Worm (Caenorhabditis elegans) whole organism, L2 larva: ENCODE data around the gene semi-1.
A peak's percentile ranks its signal among the peaks of the same experiment; 100 is the strongest.

Experiments used
- egl-27 ChIP-seq: sonication (generic microtip); optimal IDR thresholded peaks from 3 replicates; lab custom pipeline; 2017; ENCODE audit warnings: missing biosample characterization, missing genetic modification reagents, missing genetic modification characterization
- elt-3 ChIP-seq: sonication (generic microtip); optimal IDR thresholded peaks from 2 replicates; lab custom pipeline; 2017; ENCODE audit warnings: missing biosample characterization, missing genetic modification characterization
- mab-5 ChIP-seq: fragments of 150-350 bp; optimal IDR thresholded peaks from 2 replicates; lab custom pipeline; 2014; ENCODE audit warnings: missing biosample characterization, missing genetic modification characterization
- nhr-25 ChIP-seq: fragments of 150-350 bp; sonication (generic microtip); optimal IDR thresholded peaks from 3 replicates; lab custom pipeline; 2014; ENCODE audit warnings: missing biosample characterization, missing genetic modification characterization
- ztf-11 ChIP-seq: sonication (generic microtip); optimal IDR thresholded peaks from 2 replicates; lab custom pipeline; 2017; ENCODE audit warnings: missing biosample characterization, missing genetic modification characterization

- TF ChIP-seq egl-27 (no peak), mab-5 (tag; lab: Kevin White, UChicago) (peak; percentile 8), nhr-25 (tag; lab: Kevin White, UChicago) (no peak), elt-3 (no peak), ztf-11 (tag; lab: Kevin White, UChicago) (no peak)
Observed at ce11 chrV:13473467-13473866, 41.5 kb downstream of the semi-1 start, which contains the start of gene T10G3.1.
